Fruit fly (Drosophila melanogaster): Measurements from ENCODE around the gene PolI.

PolI gene

DNA sequence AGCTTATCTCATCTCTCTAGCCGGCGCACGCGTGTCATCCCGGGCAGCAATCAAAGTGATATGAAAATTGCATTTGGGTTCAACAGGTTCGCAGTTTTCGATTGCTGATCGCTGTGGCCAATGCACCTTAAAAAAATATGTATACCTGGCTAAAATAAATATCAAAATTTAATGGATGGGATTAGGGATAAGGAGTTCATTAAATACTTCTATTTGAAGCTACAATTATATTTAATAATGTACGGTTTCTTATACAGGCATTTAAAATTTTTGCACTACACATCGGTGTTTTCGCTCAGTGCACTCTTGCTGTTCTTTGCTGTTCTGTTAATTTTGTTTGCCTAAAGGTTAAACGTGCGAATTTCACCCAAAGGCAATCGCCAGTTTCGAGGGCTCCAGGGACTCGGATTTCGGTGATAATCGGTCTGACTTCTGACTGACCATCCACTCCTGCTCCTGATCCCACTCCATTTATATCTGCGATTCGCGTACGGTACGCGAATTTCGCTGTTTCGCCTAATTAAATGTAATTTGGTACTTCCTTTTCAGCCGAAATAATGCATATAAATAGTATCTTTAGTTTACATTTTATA lies 39.4 kb downstream of the PolI start:
- TF ChIP-seq Ets65A (GFP tag) (peak; percentile 27), CG12942 (GFP tag; optimal IDR thresholded peaks at IDR 0.05) (no peak), peb (GFP tag; IDR thresholded peaks at IDR 0.05) (no peak), Dref (GFP tag; IDR thresholded peaks at IDR 0.05) (no peak)

DNA sequence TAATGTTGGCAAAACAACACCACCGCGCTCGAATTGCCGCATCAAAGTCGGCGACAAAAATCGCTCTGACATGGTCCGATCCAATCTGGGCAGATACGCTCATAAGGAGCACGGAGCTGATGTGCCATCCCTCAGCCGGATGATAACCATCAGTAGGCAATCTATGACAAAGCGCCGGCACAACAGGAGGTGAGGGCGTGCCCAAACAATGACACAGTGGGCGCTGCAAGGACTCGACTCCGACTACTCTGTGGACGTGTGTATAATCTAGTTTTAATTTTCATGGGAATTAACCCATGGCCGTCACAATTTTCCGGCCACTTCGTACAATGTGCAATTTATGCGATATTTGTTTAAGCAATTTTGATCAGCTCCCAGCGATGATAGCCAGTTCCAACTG lies 41.7 kb downstream of the PolI start:
- peak in 1 of 2 experiments; percentile 10 for TF ChIP-seq tll (GFP tag; optimal IDR thresholded peaks at IDR 0.05)
- peak; percentile 89 for TF ChIP-seq zen (tag; optimal IDR thresholded peaks at IDR 0.05)
- TF ChIP-seq twi (tag; optimal IDR thresholded peaks at IDR 0.05): peak; percentile 77
- no peak for TF ChIP-seq ato (GFP tag; IDR thresholded peaks at IDR 0.05; ENCODE audit: partially characterized antibody)
- no peak for TF ChIP-seq run (tag; optimal IDR thresholded peaks at IDR 0.05)
- TF ChIP-seq prd (optimal IDR thresholded peaks at IDR 0.05): no peak
- peak; percentile 72; the same call in 2 of the 3 replicates for TF ChIP-seq prd (GFP tag; IDR thresholded peaks at IDR 0.05)
- TF ChIP-seq CG1603 (tag; optimal IDR thresholded peaks at IDR 0.05): no peak
- peak; percentile 32 for TF ChIP-seq CG15479 (GFP tag; optimal IDR thresholded peaks at IDR 0.05)
- TF ChIP-seq Hmx (GFP tag; optimal IDR thresholded peaks at IDR 0.05): no peak
- peak; percentile 76 for TF ChIP-seq D (optimal IDR thresholded peaks at IDR 0.05)
- TF ChIP-seq D (GFP tag; optimal IDR thresholded peaks at IDR 0.05): no peak

DNA sequence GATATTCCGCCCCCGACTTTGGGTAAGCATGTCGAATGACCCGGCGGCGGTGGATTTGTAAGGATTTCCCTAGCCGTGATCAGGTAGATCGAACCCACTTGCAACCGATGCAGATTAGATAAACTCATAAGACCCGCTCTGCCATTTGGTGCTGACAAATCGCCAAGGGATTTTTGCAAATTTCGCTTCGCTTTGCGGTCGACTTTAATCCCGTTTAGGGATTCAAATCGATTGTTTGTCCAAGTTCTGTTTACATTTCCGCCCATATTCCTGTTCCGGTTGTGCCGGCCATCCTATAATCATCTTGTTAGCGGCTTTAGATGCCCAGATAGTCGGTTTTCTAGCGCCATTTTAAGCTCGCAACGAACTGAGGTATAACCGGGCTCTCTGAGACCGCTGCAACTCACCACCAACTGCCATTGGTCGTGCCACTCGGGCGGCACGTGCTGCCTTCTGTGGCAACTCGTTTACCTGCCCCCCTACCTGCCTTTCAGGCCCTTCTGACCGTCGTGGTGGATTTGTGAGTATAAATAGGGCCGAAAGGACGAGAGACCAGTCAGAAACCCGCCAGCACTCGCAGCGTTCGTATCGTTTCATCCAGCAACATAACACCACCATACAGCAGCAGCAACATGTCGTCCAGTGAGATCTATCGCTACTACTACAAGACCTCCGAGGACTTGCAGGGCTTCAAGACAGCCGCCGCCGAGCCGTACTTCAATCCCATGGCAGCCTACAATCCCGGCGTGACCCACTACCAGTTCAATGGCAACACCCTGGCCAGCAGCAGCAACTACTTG lies 44.4 kb downstream of the PolI start, which contains the start of gene ato:
TSS of gene ato (plus strand) at position 559 of the 800 bp plus-strand sequence.
- TF ChIP-seq nerfin-2 (GFP tag; IDR thresholded peaks at IDR 0.05; ENCODE audit: partially characterized antibody) (no peak), Lpt (GFP tag; optimal IDR thresholded peaks at IDR 0.05) (no peak), CG10321 (GFP tag; IDR thresholded peaks at IDR 0.05) (no peak), CG11247 (GFP tag; IDR thresholded peaks at IDR 0.05) (no peak), HLH54F (GFP tag; optimal IDR thresholded peaks at IDR 0.05) (no peak), Jarid2 (GFP tag; optimal IDR thresholded peaks at IDR 0.05) (peak; percentile 57), sug (tag; optimal IDR thresholded peaks at IDR 0.05) (no peak), Fer2 (tag; optimal IDR thresholded peaks at IDR 0.05) (no peak), org-1 (GFP tag; optimal IDR thresholded peaks at IDR 0.05) (no peak), trem (tag; optimal IDR thresholded peaks at IDR 0.05) (no peak), CG15601 (tag; optimal IDR thresholded peaks at IDR 0.05) (no peak), Nf-YA (GFP tag; IDR thresholded peaks at IDR 0.05) (no peak), sens (GFP tag) (peak; percentile 53), PHDP (tag; optimal IDR thresholded peaks at IDR 0.05) (no peak), zen (tag; optimal IDR thresholded peaks at IDR 0.05) (no peak), HLH3B (GFP tag; IDR thresholded peaks at IDR 0.05) (no peak), Dek (tag; optimal IDR thresholded peaks at IDR 0.05) (no peak), CG6683 (GFP tag; optimal IDR thresholded peaks at IDR 0.05) (no peak), CG9727 (GFP tag; optimal IDR thresholded peaks at IDR 0.05) (no peak), cas (GFP tag; IDR thresholded peaks at IDR 0.05) (no peak), CG7928 (GFP tag; optimal IDR thresholded peaks at IDR 0.05) (no peak), Pdp1 (GFP tag; optimal IDR thresholded peaks at IDR 0.05) (no peak), Xbp1 (GFP tag; optimal IDR thresholded peaks at IDR 0.05) (no peak), jigr1 (GFP tag; IDR thresholded peaks at IDR 0.05) (no peak), Taf1 (GFP tag; IDR thresholded peaks at IDR 0.05) (no peak), Sry-β (GFP tag; optimal IDR thresholded peaks at IDR 0.05) (no peak), fru (optimal IDR thresholded peaks at IDR 0.05) (no peak), CG7357 (GFP tag; IDR thresholded peaks at IDR 0.05) (no peak), CG9437 (GFP tag; optimal IDR thresholded peaks at IDR 0.05) (no peak), HLHmδ (GFP tag; optimal IDR thresholded peaks at IDR 0.05) (peak; percentile 95), Nf-YC (tag; optimal IDR thresholded peaks at IDR 0.05) (peak; percentile 94), corto (GFP tag; optimal IDR thresholded peaks at IDR 0.05) (no peak)
